Fruit fly (Drosophila melanogaster) whole organism, embryonic: ENCODE results near the gene CG18473.

Experiments
- Antp ChIP-seq: fragments of 200-800 bp; sonication (Bioruptor generic); optimal IDR thresholded peaks from 3 replicates; lab custom pipeline; 2016; ENCODE audit warnings: missing biosample characterization, missing genetic modification characterization
- Bdp1 ChIP-seq: fragments of 200-800 bp; sonication (Bioruptor generic); optimal IDR thresholded peaks from 3 replicates; lab custom pipeline; 2016; ENCODE audit warnings: missing biosample characterization, missing genetic modification characterization
- Bgb ChIP-seq: fragments of 200-800 bp; sonication (Bioruptor generic); IDR thresholded peaks from 2 replicates; pipeline ENCODE4 v1.3.6; 2022; ENCODE audit warnings: missing biosample characterization, missing genetic modification characterization; ENCODE audit not compliant: partially characterized antibody
- CG10209 ChIP-seq: fragments of 200-800 bp; sonication (Bioruptor generic); optimal IDR thresholded peaks from 3 replicates; lab custom pipeline; 2017; ENCODE audit warnings: missing biosample characterization, mild to moderate bottlenecking, missing genetic modification characterization, missing genetic modification reagents
- CG10462 ChIP-seq: fragments of 200-800 bp; sonication (Bioruptor generic); optimal IDR thresholded peaks from 2 replicates; lab custom pipeline; 2016; ENCODE audit warnings: missing biosample characterization, missing genetic modification characterization
- CG11093 ChIP-seq: fragments of 200-800 bp; sonication (Bioruptor generic); IDR thresholded peaks from 3 replicates; pipeline ENCODE4 v1.3.6; 2022; ENCODE audit warnings: missing biosample characterization, missing genetic modification characterization
- CG13424 ChIP-seq: fragments of 200-800 bp; sonication (Bioruptor generic); optimal IDR thresholded peaks from 2 replicates; lab custom pipeline; 2019; ENCODE audit warnings: missing biosample characterization, mild to moderate bottlenecking, missing genetic modification characterization, moderate library complexity
- CG13894 ChIP-seq: fragments of 200-800 bp; sonication (Bioruptor generic); optimal IDR thresholded peaks from 3 replicates; lab custom pipeline; 2018; ENCODE audit warnings: missing biosample characterization, mild to moderate bottlenecking, missing genetic modification characterization, moderate library complexity
- CG15269 ChIP-seq: fragments of 200-800 bp; sonication (Bioruptor generic); optimal IDR thresholded peaks from 2 replicates; lab custom pipeline; 2018; ENCODE audit warnings: missing biosample characterization, mild to moderate bottlenecking, missing genetic modification characterization, moderate library complexity
- CG16813 ChIP-seq: fragments of 200-800 bp; sonication (Bioruptor generic); IDR thresholded peaks from 3 replicates; pipeline ENCODE4 v1.3.6; 2022; ENCODE audit warnings: missing biosample characterization, missing genetic modification characterization; ENCODE audit not compliant: partially characterized antibody
- CG16815 ChIP-seq: fragments of 200-800 bp; sonication (Bioruptor generic); optimal IDR thresholded peaks from 3 replicates; lab custom pipeline; 2017; ENCODE audit warnings: missing biosample characterization, mild to moderate bottlenecking, missing genetic modification characterization
- CG2678 ChIP-seq: fragments of 200-800 bp; sonication (Bioruptor generic); optimal IDR thresholded peaks from 3 replicates; lab custom pipeline; 2019; ENCODE audit warnings: missing biosample characterization, mild to moderate bottlenecking, missing genetic modification characterization, moderate library complexity
- CG3163 ChIP-seq: fragments of 200-800 bp; sonication (Bioruptor generic); optimal IDR thresholded peaks from 3 replicates; lab custom pipeline; 2016; ENCODE audit warnings: missing biosample characterization, missing genetic modification characterization
- CG3407 ChIP-seq: fragments of 200-800 bp; sonication (Bioruptor generic); optimal IDR thresholded peaks from 2 replicates; lab custom pipeline; 2018; ENCODE audit warnings: missing biosample characterization, mild to moderate bottlenecking, missing genetic modification characterization
- CG34376 ChIP-seq: fragments of 200-800 bp; sonication (Bioruptor generic); optimal IDR thresholded peaks from 2 replicates; lab custom pipeline; 2018; ENCODE audit warnings: missing biosample characterization, mild to moderate bottlenecking, missing genetic modification characterization
- CG4282 ChIP-seq: fragments of 200-800 bp; sonication (Bioruptor generic); optimal IDR thresholded peaks from 2 replicates; lab custom pipeline; 2016; ENCODE audit warnings: missing biosample characterization, missing genetic modification characterization
- CG7745 ChIP-seq: fragments of 200-800 bp; sonication (Bioruptor generic); optimal IDR thresholded peaks from 2 replicates; lab custom pipeline; 2018; ENCODE audit warnings: missing biosample characterization, mild to moderate bottlenecking, missing genetic modification characterization, moderate library complexity
- CG7987 ChIP-seq: fragments of 200-800 bp; sonication (Bioruptor generic); optimal IDR thresholded peaks from 2 replicates; lab custom pipeline; 2018; ENCODE audit warnings: missing biosample characterization, mild to moderate bottlenecking, missing genetic modification characterization, moderate library complexity
- CG8089 ChIP-seq: fragments of 200-800 bp; sonication (Bioruptor generic); optimal IDR thresholded peaks from 3 replicates; lab custom pipeline; 2016; ENCODE audit warnings: missing biosample characterization, missing genetic modification characterization
- CG9817 ChIP-seq: fragments of 200-800 bp; sonication (Bioruptor generic); optimal IDR thresholded peaks from 2 replicates; lab custom pipeline; 2018; ENCODE audit warnings: missing biosample characterization, mild to moderate bottlenecking, missing genetic modification characterization, moderate library complexity
- Dfd ChIP-seq, 2 experiments: fragments of >200 bp; optimal IDR thresholded peaks; 2 replicates each; lab custom pipeline; 2017; ENCODE audit warnings: missing biosample characterization in 2 of 2, missing genetic modification characterization in 2 of 2
- Gsc ChIP-seq: fragments of 200-800 bp; sonication (Bioruptor generic); IDR thresholded peaks from 2 replicates; pipeline ENCODE4 v1.3.6; 2022; ENCODE audit warnings: missing biosample characterization, missing genetic modification characterization
- HHEX ChIP-seq: fragments of 200-800 bp; sonication (Bioruptor generic); optimal IDR thresholded peaks from 3 replicates; lab custom pipeline; 2017; ENCODE audit warnings: missing biosample characterization, mild to moderate bottlenecking, missing genetic modification characterization, missing genetic modification reagents
- Max ChIP-seq: fragments of 200-800 bp; sonication (Bioruptor generic); optimal IDR thresholded peaks from 2 replicates; lab custom pipeline; 2016; ENCODE audit warnings: missing biosample characterization, mild to moderate bottlenecking, missing genetic modification characterization
- Nf-YB ChIP-seq: fragments of 200-800 bp; sonication (Bioruptor generic); optimal IDR thresholded peaks from 3 replicates; lab custom pipeline; 2019; ENCODE audit warnings: missing biosample characterization, mild to moderate bottlenecking, missing genetic modification characterization, moderate library complexity
- Rfx ChIP-seq: fragments of 200-800 bp; sonication (Bioruptor generic); IDR thresholded peaks from 2 replicates; pipeline ENCODE4 v1.3.6; 2022; ENCODE audit warnings: missing biosample characterization, missing genetic modification characterization
- Side ChIP-seq: fragments of 200-800 bp; sonication (Bioruptor generic); optimal IDR thresholded peaks from 2 replicates; lab custom pipeline; 2016; ENCODE audit warnings: missing biosample characterization, missing genetic modification characterization
- Sin3A ChIP-seq: fragments of >200 bp; optimal IDR thresholded peaks from 2 replicates; lab custom pipeline; 2018
- Spps ChIP-seq: fragments of 200-800 bp; sonication (Bioruptor generic); optimal IDR thresholded peaks from 2 replicates; lab custom pipeline; 2018; ENCODE audit warnings: missing biosample characterization, mild to moderate bottlenecking, missing genetic modification characterization
- Stat92E ChIP-seq, 3 experiments: fragments of >200 bp in 2 of 3; fragments of 200-800 bp in 1 of 3; sonication (Bioruptor generic) in 1 of 3; optimal IDR thresholded peaks; 2 replicates each; lab custom pipeline; 2017 to 2019; ENCODE audit warnings: missing biosample characterization in 3 of 3, missing genetic modification characterization in 3 of 3, mild to moderate bottlenecking in 1 of 3, moderate library complexity in 1 of 3
- Taf1 ChIP-seq: fragments of 200-800 bp; sonication (Bioruptor generic); IDR thresholded peaks from 2 replicates; pipeline ENCODE4 v1.3.6; 2022; ENCODE audit warnings: missing biosample characterization, missing genetic modification characterization
- Tbp ChIP-seq: fragments of >200 bp; optimal IDR thresholded peaks from 2 replicates; lab custom pipeline; 2018; ENCODE audit warnings: missing biosample characterization, missing genetic modification characterization
- br ChIP-seq: fragments of >200 bp; optimal IDR thresholded peaks from 2 replicates; lab custom pipeline; 2017
- crc ChIP-seq: fragments of 200-800 bp; sonication (Bioruptor generic); optimal IDR thresholded peaks from 2 replicates; lab custom pipeline; 2016; ENCODE audit warnings: missing biosample characterization, missing genetic modification characterization
- dmrt11E ChIP-seq: fragments of 200-800 bp; sonication (Bioruptor generic); optimal IDR thresholded peaks from 3 replicates; lab custom pipeline; 2018; ENCODE audit warnings: missing biosample characterization, mild to moderate bottlenecking, missing genetic modification characterization, moderate library complexity
- ftz-f1 ChIP-seq: fragments of 200-800 bp; sonication (Bioruptor generic); optimal IDR thresholded peaks from 2 replicates; lab custom pipeline; 2016; ENCODE audit warnings: missing biosample characterization, missing genetic modification characterization
- gro ChIP-seq: fragments of 200-800 bp; sonication (Bioruptor generic); optimal IDR thresholded peaks from 2 replicates; lab custom pipeline; 2016; ENCODE audit warnings: missing biosample characterization, missing genetic modification characterization
- gsb ChIP-seq: fragments of 200-800 bp; sonication (Bioruptor generic); IDR thresholded peaks from 2 replicates; pipeline ENCODE4 v1.3.6; 2022; ENCODE audit warnings: missing biosample characterization, missing genetic modification characterization
- gsb-n ChIP-seq: fragments of 200-800 bp; sonication (Bioruptor generic); optimal IDR thresholded peaks from 3 replicates; lab custom pipeline; 2018; ENCODE audit warnings: missing biosample characterization, mild to moderate bottlenecking, missing genetic modification characterization
- lbe ChIP-seq: fragments of 200-800 bp; sonication (Bioruptor generic); optimal IDR thresholded peaks from 2 replicates; lab custom pipeline; 2016; ENCODE audit warnings: missing biosample characterization, mild to moderate bottlenecking, missing genetic modification characterization
- luna ChIP-seq: fragments of 200-800 bp; sonication (Bioruptor generic); optimal IDR thresholded peaks from 2 replicates; lab custom pipeline; 2016; ENCODE audit warnings: missing biosample characterization, missing genetic modification characterization
- pb ChIP-seq: fragments of 200-800 bp; sonication (Bioruptor generic); optimal IDR thresholded peaks from 3 replicates; lab custom pipeline; 2016; ENCODE audit warnings: missing biosample characterization, missing genetic modification characterization
- peb ChIP-seq: fragments of 200-800 bp; sonication (Bioruptor generic); IDR thresholded peaks from 2 replicates; pipeline ENCODE4 v1.3.6; 2022; ENCODE audit warnings: missing biosample characterization, missing genetic modification characterization
- pnt ChIP-seq: fragments of 200-800 bp; sonication (Bioruptor generic); optimal IDR thresholded peaks from 3 replicates; lab custom pipeline; 2016; ENCODE audit warnings: missing biosample characterization, missing genetic modification characterization
- run ChIP-seq: fragments of 200-800 bp; sonication (Bioruptor generic); optimal IDR thresholded peaks from 3 replicates; lab custom pipeline; 2018; ENCODE audit warnings: missing biosample characterization, mild to moderate bottlenecking, missing genetic modification characterization
- sc ChIP-seq, 3 experiments: fragments of >200 bp in 2 of 3; fragments of 200-800 bp in 1 of 3; sonication (Bioruptor generic) in 1 of 3; optimal IDR thresholded peaks; 2 replicates in 2 of 3; 3 replicates in 1 of 3; lab custom pipeline; 2017; ENCODE audit warnings: mild to moderate bottlenecking in 1 of 3, missing biosample characterization in 1 of 3, missing genetic modification characterization in 1 of 3, missing genetic modification reagents in 1 of 3
- tna ChIP-seq: fragments of 200-800 bp; sonication (Bioruptor generic); IDR thresholded peaks from 2 replicates; pipeline ENCODE4 v1.3.6; 2022; ENCODE audit warnings: missing biosample characterization, missing genetic modification characterization; ENCODE audit not compliant: partially characterized antibody
- tup ChIP-seq: fragments of 200-800 bp; sonication (Bioruptor generic); optimal IDR thresholded peaks from 2 replicates; lab custom pipeline; 2016; ENCODE audit warnings: missing biosample characterization, mild to moderate bottlenecking, missing genetic modification characterization, moderate library complexity
- vnd ChIP-seq: fragments of 200-800 bp; sonication (Bioruptor generic); IDR thresholded peaks from 3 replicates; pipeline ENCODE4 v1.3.6; 2022; ENCODE audit warnings: missing biosample characterization, missing genetic modification characterization; ENCODE audit not compliant: partially characterized antibody

The CG18473 gene

dm6 chr3R:9340425-9341188 lies 22.5 kb upstream of the CG18473 start (continued):
- TF ChIP-seq pb (no peak), Gsc (no peak), CG3407 (GFP tag; lab: Kevin White, UChicago) (peak; percentile 75), CG8089 (GFP tag; lab: Kevin White, UChicago) (peak; percentile 52), tna (GFP tag; lab: Robert Waterston, UW) (no peak), CG9817 (tag; lab: Kevin White, UChicago) (peak; percentile 84), crc (no peak), Spps (tag; lab: Kevin White, UChicago) (peak; percentile 69), CG2678 (tag; lab: Kevin White, UChicago) (peak; percentile 96), CG13424 (tag; lab: Kevin White, UChicago) (peak; percentile 93), Dfd (GFP tag; optimal IDR thresholded peaks at IDR 0.05; lab: Kevin White, UChicago) (no peak), CG7745 (tag; lab: Kevin White, UChicago) (no peak), tup (GFP tag; lab: Kevin White, UChicago) (peak; percentile 75), Bgb (no peak), vnd (GFP tag; lab: Robert Waterston, UW) (no peak), sc (optimal IDR thresholded peaks at IDR 0.05; lab: Kevin White, UChicago) (no peak), sc (GFP tag; optimal IDR thresholded peaks at IDR 0.05; lab: Kevin White, UChicago) (peak; percentile 86), Sin3A (lab: Kevin White, UChicago) (no peak), br (no peak), run (tag; lab: Kevin White, UChicago) (peak; percentile 79), ftz-f1 (GFP tag; lab: Kevin White, UChicago) (no peak), lbe (GFP tag; lab: Kevin White, UChicago) (peak; percentile 41), CG34376 (no peak), Taf1 (GFP tag; lab: Robert Waterston, UW) (peak; percentile 66), Bdp1 (GFP tag; lab: Kevin White, UChicago) (peak; percentile 53), Antp (GFP tag; lab: Kevin White, UChicago) (peak; percentile 74), Nf-YB (GFP tag; lab: Kevin White, UChicago) (peak; percentile 82), Stat92E (GFP tag; optimal IDR thresholded peaks at IDR 0.05; lab: Kevin White, UChicago) (no peak), CG11093 (GFP tag; lab: Robert Waterston, UW) (peak; percentile 78), CG10209 (GFP tag; lab: Kevin White, UChicago) (peak; percentile 93), Tbp (GFP tag; lab: Kevin White, UChicago) (no peak), gro (GFP tag; lab: Kevin White, UChicago) (peak; percentile 38), Max (GFP tag; lab: Kevin White, UChicago) (peak; percentile 83), CG3163 (GFP tag; lab: Kevin White, UChicago) (peak; percentile 30), HHEX (peak; percentile 89), CG7987 (GFP tag; lab: Kevin White, UChicago) (peak; percentile 83), gsb-n (peak; percentile 83), peb (GFP tag; lab: Robert Waterston, UW) (peak; percentile 65; the same call in 1 of the 2 replicates), CG15269 (tag; lab: Kevin White, UChicago) (peak; percentile 94), luna (peak; percentile 40), Side (GFP tag; lab: Kevin White, UChicago) (peak; percentile 69), CG4282 (GFP tag; lab: Kevin White, UChicago) (no peak), CG10462 (GFP tag; lab: Kevin White, UChicago) (peak; percentile 72), gsb (peak; percentile 75), CG16815 (peak; percentile 86), pnt (peak; percentile 72), dmrt11E (tag; lab: Kevin White, UChicago) (peak; percentile 89), CG16813 (no peak), CG13894 (tag; lab: Kevin White, UChicago) (peak; percentile 88), Rfx (GFP tag; lab: Robert Waterston, UW) (peak; percentile 89)
